Fruit fly (Drosophila melanogaster) whole organism, embryonic: ENCODE data around the gene Fdh.
A peak's percentile ranks its signal among the peaks of the same experiment; 100 is the strongest.

Experiments
- CG10147 ChIP-seq: fragments of 200-800 bp; sonication (Bioruptor generic); optimal IDR thresholded peaks from 2 replicates; lab custom pipeline; 2019; ENCODE audit warnings: missing biosample characterization, mild to moderate bottlenecking, missing genetic modification characterization, moderate library complexity
- CG11093 ChIP-seq: fragments of 200-800 bp; sonication (Bioruptor generic); IDR thresholded peaks from 3 replicates; pipeline ENCODE4 v1.3.6; 2022; ENCODE audit warnings: missing biosample characterization, missing genetic modification characterization
- CG12391 ChIP-seq: fragments of 200-800 bp; sonication (Bioruptor generic); optimal IDR thresholded peaks from 3 replicates; lab custom pipeline; 2018; ENCODE audit warnings: missing biosample characterization, mild to moderate bottlenecking, missing genetic modification characterization, moderate library complexity
- CG13624 ChIP-seq: fragments of 200-800 bp; sonication (Bioruptor generic); optimal IDR thresholded peaks from 2 replicates; lab custom pipeline; 2016; ENCODE audit warnings: missing biosample characterization, missing genetic modification characterization
- CG16863 ChIP-seq: fragments of 200-800 bp; sonication (Bioruptor generic); optimal IDR thresholded peaks from 3 replicates; lab custom pipeline; 2016; ENCODE audit warnings: missing biosample characterization, missing genetic modification characterization
- CG17361 ChIP-seq: fragments of 200-800 bp; sonication (Bioruptor generic); IDR thresholded peaks from 3 replicates; pipeline ENCODE4 v1.3.6; 2022; ENCODE audit warnings: missing biosample characterization, missing genetic modification characterization
- CG18619 ChIP-seq: fragments of 200-800 bp; sonication (Bioruptor generic); optimal IDR thresholded peaks from 3 replicates; lab custom pipeline; 2017; ENCODE audit warnings: missing biosample characterization, mild to moderate bottlenecking, missing genetic modification characterization
- CG2199 ChIP-seq: fragments of 200-800 bp; sonication (Bioruptor generic); IDR thresholded peaks from 3 replicates; pipeline ENCODE4 v1.3.6; 2022; ENCODE audit warnings: missing biosample characterization, missing genetic modification characterization
- CG2889 ChIP-seq: fragments of 200-800 bp; sonication (Bioruptor generic); IDR thresholded peaks from 3 replicates; pipeline ENCODE4 v1.3.6; 2022; ENCODE audit warnings: missing biosample characterization, missing genetic modification characterization
- CG31441 ChIP-seq: fragments of 200-800 bp; sonication (Bioruptor generic); IDR thresholded peaks from 2 replicates; pipeline ENCODE4 v1.3.6; 2022; ENCODE audit warnings: missing biosample characterization, missing genetic modification characterization
- CG32767 ChIP-seq: fragments of 200-800 bp; sonication (Bioruptor generic); IDR thresholded peaks from 2 replicates; pipeline ENCODE4 v1.3.6; 2022; ENCODE audit warnings: missing biosample characterization, missing genetic modification characterization
- CG4617 ChIP-seq: fragments of 200-800 bp; sonication (Bioruptor generic); optimal IDR thresholded peaks from 3 replicates; lab custom pipeline; 2016; ENCODE audit warnings: missing biosample characterization, missing genetic modification characterization, borderline replicate concordance
- CG6683 ChIP-seq: fragments of 200-800 bp; sonication (Bioruptor generic); optimal IDR thresholded peaks from 2 replicates; lab custom pipeline; 2017; ENCODE audit warnings: missing biosample characterization, mild to moderate bottlenecking, missing genetic modification characterization, missing genetic modification reagents
- CG7372 ChIP-seq: fragments of 200-800 bp; sonication (Bioruptor generic); IDR thresholded peaks from 2 replicates; pipeline ENCODE4 v1.3.6; 2022; ENCODE audit warnings: missing biosample characterization, missing genetic modification characterization
- CG7786 ChIP-seq: fragments of 200-800 bp; sonication (Bioruptor generic); optimal IDR thresholded peaks from 2 replicates; lab custom pipeline; 2016; ENCODE audit warnings: missing biosample characterization, missing genetic modification characterization
- CG7839 ChIP-seq: fragments of 200-800 bp; sonication (Bioruptor generic); optimal IDR thresholded peaks from 3 replicates; lab custom pipeline; 2018; ENCODE audit warnings: missing biosample characterization, mild to moderate bottlenecking, missing genetic modification characterization, moderate library complexity
- CG8388 ChIP-seq: fragments of 200-800 bp; sonication (Bioruptor generic); optimal IDR thresholded peaks from 2 replicates; lab custom pipeline; 2019; ENCODE audit warnings: missing biosample characterization, mild to moderate bottlenecking, missing genetic modification characterization, moderate library complexity
- CG9609 ChIP-seq: fragments of 200-800 bp; sonication (Bioruptor generic); optimal IDR thresholded peaks from 3 replicates; lab custom pipeline; 2016; ENCODE audit warnings: missing biosample characterization, missing genetic modification characterization
- D19A ChIP-seq: fragments of 200-800 bp; optimal IDR thresholded peaks from 3 replicates; lab custom pipeline; 2019; ENCODE audit warnings: missing biosample characterization, mild to moderate bottlenecking, missing genetic modification characterization, moderate library complexity
- Dip3 ChIP-seq: fragments of 200-800 bp; sonication (Bioruptor generic); optimal IDR thresholded peaks from 3 replicates; lab custom pipeline; 2016; ENCODE audit warnings: missing biosample characterization, missing genetic modification characterization
- Dp ChIP-seq: fragments of 200-800 bp; sonication (Bioruptor generic); optimal IDR thresholded peaks from 2 replicates; lab custom pipeline; 2018; ENCODE audit warnings: missing biosample characterization, mild to moderate bottlenecking, missing genetic modification characterization, moderate library complexity
- Eip74EF ChIP-seq, 2 experiments: fragments of 200-800 bp in 1 of 2; fragments of >200 bp in 1 of 2; sonication (Bioruptor generic) in 1 of 2; optimal IDR thresholded peaks; 2 replicates each; lab custom pipeline; 2017 to 2019; ENCODE audit warnings: missing biosample characterization in 2 of 2, missing genetic modification characterization in 2 of 2, mild to moderate bottlenecking in 1 of 2, moderate library complexity in 1 of 2
- Ets65A ChIP-seq: fragments of 200-800 bp; sonication (Bioruptor generic); peaks from one replicate; lab custom pipeline; 2016; ENCODE audit warnings: missing biosample characterization, missing genetic modification characterization
- HLH3B ChIP-seq: fragments of 200-800 bp; sonication (Bioruptor generic); IDR thresholded peaks from 2 replicates; pipeline ENCODE4 v1.3.6; 2022; ENCODE audit warnings: missing biosample characterization, missing genetic modification characterization
- Med ChIP-seq: fragments of 200-800 bp; sonication (Bioruptor generic); peaks from one replicate; lab custom pipeline; 2016; ENCODE audit warnings: missing biosample characterization, missing genetic modification characterization, mild to moderate bottlenecking, inconsistent platforms, moderate library complexity
- Meics ChIP-seq: fragments of 200-800 bp; sonication (Bioruptor generic); optimal IDR thresholded peaks from 2 replicates; lab custom pipeline; 2017; ENCODE audit warnings: missing biosample characterization, mild to moderate bottlenecking, missing genetic modification characterization
- Neu2 ChIP-seq: fragments of 200-800 bp; sonication (Bioruptor generic); optimal IDR thresholded peaks from 3 replicates; lab custom pipeline; 2016; ENCODE audit warnings: missing biosample characterization, missing genetic modification characterization, borderline replicate concordance
- Opbp ChIP-seq: fragments of 200-800 bp; sonication (Bioruptor generic); IDR thresholded peaks from 3 replicates; pipeline ENCODE4 v1.3.6; 2022; ENCODE audit warnings: missing biosample characterization, missing genetic modification characterization; ENCODE audit not compliant: partially characterized antibody
- Optix ChIP-seq: fragments of 200-800 bp; sonication (Bioruptor generic); IDR thresholded peaks from 3 replicates; pipeline ENCODE4 v1.3.6; 2022; ENCODE audit warnings: missing biosample characterization, missing genetic modification characterization
- bab2 ChIP-seq: fragments of 200-800 bp; sonication (Bioruptor generic); optimal IDR thresholded peaks from 2 replicates; lab custom pipeline; 2016; ENCODE audit warnings: missing biosample characterization, missing genetic modification characterization
- bigmax ChIP-seq: fragments of 200-800 bp; sonication (Bioruptor generic); optimal IDR thresholded peaks from 2 replicates; lab custom pipeline; 2018; ENCODE audit warnings: missing biosample characterization, mild to moderate bottlenecking, missing genetic modification characterization
- chif ChIP-seq, 2 experiments: fragments of 200-800 bp; sonication (Bioruptor generic); optimal IDR thresholded peaks; 3 replicates each; lab custom pipeline; 2016; ENCODE audit warnings: missing biosample characterization in 2 of 2, missing genetic modification characterization in 2 of 2
- dmrt11E ChIP-seq: fragments of 200-800 bp; sonication (Bioruptor generic); optimal IDR thresholded peaks from 3 replicates; lab custom pipeline; 2018; ENCODE audit warnings: missing biosample characterization, mild to moderate bottlenecking, missing genetic modification characterization, moderate library complexity
- dysf ChIP-seq: fragments of 200-800 bp; sonication (Bioruptor generic); IDR thresholded peaks from 3 replicates; pipeline ENCODE4 v1.3.6; 2022; ENCODE audit warnings: missing biosample characterization, missing genetic modification characterization
- en ChIP-seq: fragments of 200-800 bp; sonication (Bioruptor generic); optimal IDR thresholded peaks from 2 replicates; lab custom pipeline; 2016; ENCODE audit warnings: missing biosample characterization, missing genetic modification characterization
- esg ChIP-seq: fragments of 200-800 bp; sonication (Bioruptor generic); conservative IDR thresholded peaks from 2 replicates; pipeline ENCODE4 v1.3.6; 2022; ENCODE audit warnings: missing biosample characterization, missing genetic modification characterization
- eve ChIP-seq, 2 experiments: fragments of >200 bp; optimal IDR thresholded peaks; 2 replicates each; lab custom pipeline; 2017; ENCODE audit warnings: missing biosample characterization in 2 of 2, missing genetic modification characterization in 2 of 2
- exex ChIP-seq: fragments of 200-800 bp; sonication (Bioruptor generic); optimal IDR thresholded peaks from 4 replicates; lab custom pipeline; 2018; ENCODE audit warnings: missing biosample characterization, mild to moderate bottlenecking, missing genetic modification characterization, moderate library complexity
- ftz-f1 ChIP-seq: fragments of 200-800 bp; sonication (Bioruptor generic); optimal IDR thresholded peaks from 2 replicates; lab custom pipeline; 2016; ENCODE audit warnings: missing biosample characterization, missing genetic modification characterization
- insv ChIP-seq, 2 experiments: fragments of 200-800 bp; sonication (Bioruptor generic); optimal IDR thresholded peaks; 3 replicates each; lab custom pipeline; 2016 to 2018; ENCODE audit warnings: missing biosample characterization in 2 of 2, missing genetic modification characterization in 2 of 2
- jing ChIP-seq: fragments of 200-800 bp; sonication (Bioruptor generic); optimal IDR thresholded peaks from 2 replicates; lab custom pipeline; 2018; ENCODE audit warnings: missing biosample characterization, mild to moderate bottlenecking, missing genetic modification characterization
- lmd ChIP-seq: fragments of 200-800 bp; sonication (Bioruptor generic); IDR thresholded peaks from 2 replicates; pipeline ENCODE4 v1.3.6; 2022; ENCODE audit warnings: missing biosample characterization, missing genetic modification characterization
- nerfin-2 ChIP-seq: fragments of 200-800 bp; sonication (Bioruptor generic); IDR thresholded peaks from 2 replicates; pipeline ENCODE4 v1.3.6; 2022; ENCODE audit warnings: missing biosample characterization, missing genetic modification characterization; ENCODE audit not compliant: partially characterized antibody
- oc ChIP-seq: fragments of 200-800 bp; sonication (Bioruptor generic); optimal IDR thresholded peaks from 2 replicates; lab custom pipeline; 2018; ENCODE audit warnings: missing biosample characterization, mild to moderate bottlenecking, missing genetic modification characterization, moderate library complexity
- scrt ChIP-seq: fragments of 200-800 bp; sonication (Bioruptor generic); optimal IDR thresholded peaks from 2 replicates; lab custom pipeline; 2018; ENCODE audit warnings: missing biosample characterization, mild to moderate bottlenecking, missing genetic modification characterization, moderate library complexity
- sisA ChIP-seq: fragments of 200-800 bp; sonication (Bioruptor generic); IDR thresholded peaks from 2 replicates; pipeline ENCODE4 v1.3.6; 2022; ENCODE audit warnings: missing biosample characterization, missing genetic modification characterization
- slbo ChIP-seq: fragments of 200-800 bp; sonication (Bioruptor generic); IDR thresholded peaks from 2 replicates; pipeline ENCODE4 v1.3.6; 2022; ENCODE audit warnings: missing biosample characterization, missing genetic modification characterization
- sug ChIP-seq: fragments of 200-800 bp; optimal IDR thresholded peaks from 2 replicates; lab custom pipeline; 2019; ENCODE audit warnings: missing biosample characterization, mild to moderate bottlenecking, missing genetic modification characterization, moderate library complexity
- tap ChIP-seq: fragments of 200-800 bp; optimal IDR thresholded peaks from 3 replicates; lab custom pipeline; 2019; ENCODE audit warnings: missing biosample characterization, mild to moderate bottlenecking, missing genetic modification characterization, moderate library complexity
- usp ChIP-seq: fragments of >200 bp; optimal IDR thresholded peaks from 2 replicates; lab custom pipeline; 2017; ENCODE audit warnings: missing biosample characterization, missing genetic modification characterization

Gene Fdh

dm6 chr3R:10863446-10863819 is 8.7 kb downstream of the Fdh start (continued):
- no peak for TF ChIP-seq CG31441
- TF ChIP-seq Dp (GFP tag; lab: Kevin White, UChicago): no peak
- no peak for TF ChIP-seq D19A (tag; lab: Kevin White, UChicago)
- no peak for TF ChIP-seq CG13624 (GFP tag; lab: Kevin White, UChicago)
- TF ChIP-seq Eip74EF (GFP tag; optimal IDR thresholded peaks at IDR 0.05; lab: Kevin White, UChicago): no peak
- TF ChIP-seq sisA: no peak
- TF ChIP-seq nerfin-2 (GFP tag; lab: Robert Waterston, UW): no peak
- no peak for TF ChIP-seq en (GFP tag; lab: Kevin White, UChicago)
- peak; percentile 28; the same call in 1 of the 2 replicates for TF ChIP-seq lmd (GFP tag; lab: Robert Waterston, UW)
- TF ChIP-seq CG17361 (GFP tag; lab: Robert Waterston, UW): 0 out of 3 replicates have a peak, but pooled peaks have one; percentile 10
- TF ChIP-seq CG18619 (GFP tag; lab: Kevin White, UChicago): peak; percentile 3
- TF ChIP-seq CG32767 (GFP tag; lab: Robert Waterston, UW): no peak
- peak; percentile 78 for TF ChIP-seq Med
- no peak for TF ChIP-seq eve (GFP tag; optimal IDR thresholded peaks at IDR 0.05; lab: Kevin White, UChicago)
- no peak for TF ChIP-seq dysf (GFP tag; lab: Robert Waterston, UW)
- peak; percentile 20 for TF ChIP-seq CG9609
- no peak for TF ChIP-seq chif (GFP tag; optimal IDR thresholded peaks at IDR 0.05; lab: Kevin White, UChicago)
- TF ChIP-seq Optix (GFP tag; lab: Robert Waterston, UW): 0 out of 3 replicates have a peak, but pooled peaks have one; percentile 32
- peak; percentile 1 for TF ChIP-seq Meics
- peak; percentile 37 for TF ChIP-seq Neu2 (GFP tag; lab: Kevin White, UChicago)
- no peak for TF ChIP-seq Opbp
- no peak for TF ChIP-seq dmrt11E (tag; lab: Kevin White, UChicago)
- no peak for TF ChIP-seq slbo (GFP tag; lab: Robert Waterston, UW)
- peak; percentile 17 for TF ChIP-seq CG7786 (GFP tag; lab: Kevin White, UChicago)
- TF ChIP-seq insv (GFP tag; optimal IDR thresholded peaks at IDR 0.05; lab: Kevin White, UChicago): no peak
- TF ChIP-seq sug (tag; lab: Kevin White, UChicago): no peak
- TF ChIP-seq Ets65A: peak; percentile 82
- TF ChIP-seq CG11093 (GFP tag; lab: Robert Waterston, UW): no peak

- no peak for TF ChIP-seq oc (tag; lab: Kevin White, UChicago)
- 0 out of 3 replicates have a peak, but pooled peaks have one; percentile 14 for TF ChIP-seq CG17361 (GFP tag; lab: Robert Waterston, UW)
- no peak for TF ChIP-seq tap (tag; lab: Kevin White, UChicago)
- TF ChIP-seq CG2889: no peak
- no peak for TF ChIP-seq CG2199
- TF ChIP-seq CG4617 (GFP tag; lab: Kevin White, UChicago): no peak
- TF ChIP-seq bigmax: no peak
- no peak for TF ChIP-seq CG7839 (tag; lab: Kevin White, UChicago)
- TF ChIP-seq CG10147 (GFP tag; lab: Kevin White, UChicago): no peak
- no peak for TF ChIP-seq CG8388 (GFP tag; lab: Kevin White, UChicago)
- TF ChIP-seq exex (tag; lab: Kevin White, UChicago): peak; percentile 67
- TF ChIP-seq ftz-f1 (GFP tag; lab: Kevin White, UChicago): no peak
- no peak for TF ChIP-seq CG7372
- no peak for TF ChIP-seq jing (GFP tag; lab: Kevin White, UChicago)
- TF ChIP-seq esg (GFP tag; lab: Robert Waterston, UW): no peak; the same call in 1 of the 2 replicates
- TF ChIP-seq scrt (GFP tag; lab: Kevin White, UChicago): no peak
- TF ChIP-seq bab2 (GFP tag; lab: Kevin White, UChicago): no peak
- no peak for TF ChIP-seq Dip3
- no peak for TF ChIP-seq HLH3B (GFP tag; lab: Robert Waterston, UW)
- no peak for TF ChIP-seq CG16863
- no peak for TF ChIP-seq CG6683 (GFP tag; lab: Kevin White, UChicago)
- no peak for TF ChIP-seq usp (GFP tag; lab: Kevin White, UChicago)
- peak; percentile 11 for TF ChIP-seq CG12391
- no peak for TF ChIP-seq CG18619 (GFP tag; lab: Kevin White, UChicago)
These were observed 9.3 kb downstream of the Fdh start, which contains the start of gene CG6574 for dm6 chr3R:10862773-10863445. TSS of gene CG6574 (minus strand) at chr3R:10862988.
